Worm (Caenorhabditis elegans) whole organism, young adult: ENCODE data around the gene sec-23.

Experiments used
- F52B5.7 ChIP-seq: sonication (generic microtip); optimal IDR thresholded peaks from 2 replicates; lab custom pipeline; 2016; ENCODE audit warnings: mild to moderate bottlenecking, missing genetic modification characterization, missing compliant biosample characterization
- Y95B8A.8 ChIP-seq: fragments of 200-800 bp; sonication (Bioruptor generic); IDR thresholded peaks from 2 replicates; pipeline ENCODE4 v1.3.6; 2022; ENCODE audit warnings: missing genetic modification reagents, missing genetic modification characterization, missing compliant biosample characterization
- dox-1 ChIP-seq: fragments of 200-800 bp; sonication (Bioruptor generic); IDR thresholded peaks from 2 replicates; pipeline ENCODE4 v1.3.6; 2022; ENCODE audit warnings: missing genetic modification reagents, missing genetic modification characterization, missing compliant biosample characterization
- efl-1 ChIP-seq: fragments of 150-350 bp; optimal IDR thresholded peaks from 2 replicates; lab custom pipeline; 2014; ENCODE audit warnings: missing biosample characterization, missing genetic modification reagents, missing genetic modification characterization
- egl-18 ChIP-seq: fragments of 200-800 bp; sonication (Bioruptor generic); IDR thresholded peaks from 2 replicates; pipeline ENCODE4 v1.3.6; 2022; ENCODE audit warnings: missing genetic modification reagents, missing genetic modification characterization, missing compliant biosample characterization
- hsf-1 ChIP-seq: fragments of 200-800 bp; sonication (Bioruptor generic); IDR thresholded peaks from 2 replicates; pipeline ENCODE4 v1.3.6; 2022; ENCODE audit warnings: missing genetic modification reagents, missing genetic modification characterization, missing compliant biosample characterization
- somi-1 ChIP-seq: fragments of 200-800 bp; sonication (Bioruptor generic); optimal IDR thresholded peaks from 2 replicates; lab custom pipeline; 2018; ENCODE audit warnings: mild to moderate bottlenecking, missing genetic modification characterization, missing compliant biosample characterization
- unc-130 ChIP-seq: sonication (generic microtip); optimal IDR thresholded peaks from 2 replicates; lab custom pipeline; 2016; ENCODE audit warnings: missing genetic modification reagents, missing genetic modification characterization, missing compliant biosample characterization
- xnd-1 ChIP-seq: sonication (generic microtip); optimal IDR thresholded peaks from 2 replicates; lab custom pipeline; 2016; ENCODE audit warnings: missing genotype, missing genetic modification reagents, missing genetic modification characterization, missing compliant biosample characterization
- ztf-25 ChIP-seq: fragments of 200-800 bp; sonication (Bioruptor generic); IDR thresholded peaks from 2 replicates; pipeline ENCODE4 v1.3.6; 2022; ENCODE audit warnings: missing genetic modification reagents, missing genetic modification characterization, missing compliant biosample characterization
- ztf-26 ChIP-seq: sonication (generic microtip); optimal IDR thresholded peaks from 2 replicates; lab custom pipeline; 2017; ENCODE audit warnings: missing genetic modification characterization, missing compliant biosample characterization
- ztf-3 ChIP-seq: fragments of 200-800 bp; sonication (Bioruptor generic); optimal IDR thresholded peaks from 2 replicates; lab custom pipeline; 2018; ENCODE audit warnings: mild to moderate bottlenecking, missing genetic modification characterization, missing compliant biosample characterization

- TF ChIP-seq dox-1 (GFP tag; lab: Robert Waterston, UW), result no peak
- TF ChIP-seq egl-18 (GFP tag; lab: Robert Waterston, UW), result no peak
- TF ChIP-seq efl-1 (GFP tag; lab: Kevin White, UChicago), result no peak
- TF ChIP-seq xnd-1 (tag; lab: Kevin White, UChicago), result no peak
- no peak for TF ChIP-seq Y95B8A.8 (GFP tag; lab: Robert Waterston, UW)
- TF ChIP-seq ztf-3 (GFP tag; lab: Kevin White, UChicago), result no peak
- TF ChIP-seq somi-1, result no peak
- TF ChIP-seq unc-130 (GFP tag; lab: Kevin White, UChicago), result no peak
- no peak for TF ChIP-seq hsf-1 (GFP tag; lab: Robert Waterston, UW)
- TF ChIP-seq F52B5.7, result no peak
- no peak for TF ChIP-seq ztf-26 (tag; lab: Kevin White, UChicago)
- no peak for TF ChIP-seq ztf-25 (GFP tag; lab: Robert Waterston, UW)
These were observed 22.7 kb upstream of the sec-23 start for ce11 chrV:20068389-20068788.
